Worm (Caenorhabditis elegans): Measurements from ENCODE around the gene ooc-3.

The ooc-3 gene

ce11 chrII:11495806-11496205 is 685 bp upstream of the ooc-3 start:
- TF ChIP-seq Y55F3AM.14 (GFP tag; optimal IDR thresholded peaks at IDR 0.05): no peak

ce11 chrII:11492843-11493242 is 2.3 kb downstream of the ooc-3 start, which contains the start of gene hacl-1:
Gene hacl-1 (minus strand): TSS chrII:11492963.
- TF ChIP-seq lsy-2 (tag; optimal IDR thresholded peaks at IDR 0.05): peak; percentile 0 to 38
- TF ChIP-seq nhr-21 (tag; optimal IDR thresholded peaks at IDR 0.05): peak; percentile 68
- TF ChIP-seq sma-9 (GFP tag; optimal IDR thresholded peaks at IDR 0.05): peak; percentile 12
- TF ChIP-seq sma-9 (tag; optimal IDR thresholded peaks at IDR 0.05): no peak
- no peak for TF ChIP-seq ZK546.5 (tag; optimal IDR thresholded peaks at IDR 0.05)
- TF ChIP-seq nhr-25 (tag; optimal IDR thresholded peaks at IDR 0.05): peak; percentile 71
- no peak for TF ChIP-seq ztf-1 (GFP tag; conservative IDR thresholded peaks at IDR 0.05)
- TF ChIP-seq sma-3 (GFP tag; optimal IDR thresholded peaks at IDR 0.05): peak; percentile 63
- no peak for TF ChIP-seq dmd-4 (tag; optimal IDR thresholded peaks at IDR 0.05)
- peak; percentile 7 for TF ChIP-seq ztf-4 (tag; optimal IDR thresholded peaks at IDR 0.05)
- TF ChIP-seq elt-1 (tag; optimal IDR thresholded peaks at IDR 0.05): no peak
- peak; percentile 63 for TF ChIP-seq crh-2 (tag; optimal IDR thresholded peaks at IDR 0.05)
- TF ChIP-seq elt-3 (tag; optimal IDR thresholded peaks at IDR 0.05): no peak
- TF ChIP-seq fos-1 (tag; optimal IDR thresholded peaks at IDR 0.05): peak; percentile 35
- TF ChIP-seq C34F6.9 (tag; optimal IDR thresholded peaks at IDR 0.05): peak; percentile 19

ce11 chrII:11487999-11488398 is 7.1 kb downstream of the ooc-3 start, which contains the start of gene B0334.13:
Gene B0334.13 (plus strand): TSS chrII:11488299.
- TF ChIP-seq crh-2 (tag; optimal IDR thresholded peaks at IDR 0.05) (no peak), ama-1 (optimal IDR thresholded peaks at IDR 0.05) (no peak)

- TF ChIP-seq ztf-4 (tag; optimal IDR thresholded peaks at IDR 0.05) (no peak), nhr-129 (tag; optimal IDR thresholded peaks at IDR 0.05) (no peak), blmp-1 (tag; optimal IDR thresholded peaks at IDR 0.05; ENCODE audit: insufficient read depth) (no peak), nhr-25 (tag; optimal IDR thresholded peaks at IDR 0.05) (peak; percentile 19), sma-3 (GFP tag; optimal IDR thresholded peaks at IDR 0.05) (peak; percentile 13)
These were observed 8.4 kb downstream of the ooc-3 start, which contains the start of gene ttr-18 for ce11 chrII:11486698-11487234. Gene ttr-18 (minus strand): TSS chrII:11486748.

- TF ChIP-seq blmp-1 (tag; optimal IDR thresholded peaks at IDR 0.05; ENCODE audit: insufficient read depth) (peak; percentile 8), ceh-82 (tag; optimal IDR thresholded peaks at IDR 0.05) (no peak)
These were observed 9.9 kb downstream of the ooc-3 start, which contains the start of gene twk-5 for ce11 chrII:11485200-11485599. Gene twk-5 (minus strand): TSS chrII:11485300.

- no peak for TF ChIP-seq ztf-11 (tag; optimal IDR thresholded peaks at IDR 0.05)
- TF ChIP-seq unc-55 (GFP tag; optimal IDR thresholded peaks at IDR 0.05): peak; percentile 74
- TF ChIP-seq fos-1 (tag; optimal IDR thresholded peaks at IDR 0.05): peak; percentile 70
- TF ChIP-seq nhr-21 (tag; optimal IDR thresholded peaks at IDR 0.05): peak; percentile 79
- TF ChIP-seq nhr-12 (tag; optimal IDR thresholded peaks at IDR 0.05): no peak
- TF ChIP-seq egl-27 (tag; optimal IDR thresholded peaks at IDR 0.05): peak; percentile 35
- no peak for TF ChIP-seq unc-62 (GFP tag; optimal IDR thresholded peaks at IDR 0.05)
- peak; percentile 92 for TF ChIP-seq lin-11 (tag; optimal IDR thresholded peaks at IDR 0.05)
- no peak for TF ChIP-seq elt-1 (tag; optimal IDR thresholded peaks at IDR 0.05)
- TF ChIP-seq crh-2 (tag; optimal IDR thresholded peaks at IDR 0.05): peak; percentile 63
- TF ChIP-seq ceh-82 (tag; optimal IDR thresholded peaks at IDR 0.05): peak; percentile 59
- TF ChIP-seq gmeb-1 (tag; optimal IDR thresholded peaks at IDR 0.05): peak; percentile 56
- peak; percentile 59 for TF ChIP-seq ztf-4 (tag; optimal IDR thresholded peaks at IDR 0.05)
- TF ChIP-seq snpc-4 (tag; optimal IDR thresholded peaks at IDR 0.05): peak; percentile 19
- TF ChIP-seq lin-39 (tag; optimal IDR thresholded peaks at IDR 0.05): no peak
- peak; percentile 72 for TF ChIP-seq sma-9 (GFP tag; optimal IDR thresholded peaks at IDR 0.05)
- no peak for TF ChIP-seq sma-9 (tag; optimal IDR thresholded peaks at IDR 0.05)
- TF ChIP-seq nhr-77 (tag; optimal IDR thresholded peaks at IDR 0.05): no peak
- peak; percentile 48 to 88 for TF ChIP-seq lsy-2 (tag; optimal IDR thresholded peaks at IDR 0.05)
- TF ChIP-seq R02D3.7 (tag; optimal IDR thresholded peaks at IDR 0.05): no peak
- peak; percentile 58 for TF ChIP-seq nhr-25 (tag; optimal IDR thresholded peaks at IDR 0.05)
- no peak for TF ChIP-seq ama-1 (optimal IDR thresholded peaks at IDR 0.05)
- no peak for TF ChIP-seq dmd-4 (tag; optimal IDR thresholded peaks at IDR 0.05)
- peak; percentile 23 for TF ChIP-seq nhr-6 (tag; optimal IDR thresholded peaks at IDR 0.05)
- no peak for TF ChIP-seq unc-39 (tag; optimal IDR thresholded peaks at IDR 0.05)
- TF ChIP-seq sem-4 (tag; optimal IDR thresholded peaks at IDR 0.05): no peak
- peak; percentile 67 for TF ChIP-seq sma-3 (GFP tag; optimal IDR thresholded peaks at IDR 0.05)
- TF ChIP-seq lin-13 (GFP tag; optimal IDR thresholded peaks at IDR 0.05): no peak
- TF ChIP-seq zag-1 (tag; optimal IDR thresholded peaks at IDR 0.05): peak; percentile 1
- no peak for TF ChIP-seq elt-3 (tag; optimal IDR thresholded peaks at IDR 0.05)
- no peak for TF ChIP-seq aly-2 (tag; optimal IDR thresholded peaks at IDR 0.05)
- TF ChIP-seq peb-1 (tag; optimal IDR thresholded peaks at IDR 0.05): no peak
- TF ChIP-seq blmp-1 (tag; optimal IDR thresholded peaks at IDR 0.05; ENCODE audit: insufficient read depth): no peak
- TF ChIP-seq alr-1 (tag; optimal IDR thresholded peaks at IDR 0.05): no peak
- TF ChIP-seq mab-5 (tag; optimal IDR thresholded peaks at IDR 0.05): peak; percentile 54
- TF ChIP-seq ztf-1 (GFP tag; conservative IDR thresholded peaks at IDR 0.05): no peak
- peak; percentile 88 for TF ChIP-seq nhr-129 (tag; optimal IDR thresholded peaks at IDR 0.05)
- peak; percentile 85 for TF ChIP-seq Y55F3AM.14 (GFP tag; optimal IDR thresholded peaks at IDR 0.05)
These were observed 10.5 kb downstream of the ooc-3 start for ce11 chrII:11484600-11484999.

Data from whole organism, L2 larva.